Worm (Caenorhabditis elegans) whole organism, L4 larva: ENCODE data around the gene ZC204.6.

Experiments used
- R02D3.7 ChIP-seq: fragments of 150-350 bp; sonication (generic microtip); optimal IDR thresholded peaks from 3 replicates; lab custom pipeline; 2014; ENCODE audit warnings: missing biosample characterization, missing genetic modification characterization
- mep-1 ChIP-seq: fragments of 150-350 bp; sonication (generic microtip); optimal IDR thresholded peaks from 3 replicates; lab custom pipeline; 2014; ENCODE audit warnings: missing biosample characterization, missing genetic modification characterization
- mes-2 ChIP-seq: sonication (generic microtip); optimal IDR thresholded peaks from 2 replicates; lab custom pipeline; 2016; ENCODE audit warnings: missing genotype, mild to moderate bottlenecking, missing genetic modification characterization, missing compliant biosample characterization; ENCODE audit not compliant: poor library complexity, severe bottlenecking
- nhr-10 ChIP-seq: fragments of 150-350 bp; optimal IDR thresholded peaks from 2 replicates; lab custom pipeline; 2014; ENCODE audit warnings: missing biosample characterization, missing genetic modification characterization
- nhr-25 ChIP-seq: sonication (generic microtip); optimal IDR thresholded peaks from 2 replicates; lab custom pipeline; 2017; ENCODE audit warnings: missing genetic modification characterization, mild to moderate bottlenecking, missing compliant biosample characterization, antibody characterized with exemption, moderate library complexity, borderline replicate concordance; ENCODE audit not compliant: insufficient read depth
- nhr-42 ChIP-seq: fragments of 200-800 bp; sonication (Bioruptor generic); IDR thresholded peaks from 2 replicates; pipeline ENCODE4 v1.3.6; 2022; ENCODE audit warnings: missing genetic modification characterization, missing compliant biosample characterization
- nhr-76 ChIP-seq: fragments of 150-350 bp; optimal IDR thresholded peaks from 2 replicates; lab custom pipeline; 2014; ENCODE audit warnings: missing biosample characterization, missing genetic modification characterization
- pha-4 ChIP-seq, 2 experiments: fragments of 150-350 bp in 1 of 2; fragments of 200-800 bp in 1 of 2; sonication (Bioruptor generic) in 1 of 2; IDR thresholded peaks in 1 of 2; optimal IDR thresholded peaks in 1 of 2; 2 replicates each; pipeline versions ENCODE4 v1.3.6 to Lab custom; 2014 to 2022; ENCODE audit warnings: missing genetic modification characterization in 2 of 2, missing genetic modification reagents in 2 of 2, missing biosample characterization in 1 of 2, missing compliant biosample characterization in 1 of 2
- pqm-1 ChIP-seq: sonication (generic microtip); optimal IDR thresholded peaks from 2 replicates; lab custom pipeline; 2017; ENCODE audit warnings: missing biosample characterization, missing genetic modification characterization
- snpc-4 ChIP-seq: fragments of 150-350 bp; optimal IDR thresholded peaks from 2 replicates; lab custom pipeline; 2014; ENCODE audit warnings: missing biosample characterization, missing genetic modification characterization
- ztf-11 ChIP-seq: fragments of 150-350 bp; optimal IDR thresholded peaks from 2 replicates; lab custom pipeline; 2014; ENCODE audit warnings: missing biosample characterization, missing genetic modification characterization
- ztf-7 ChIP-seq: fragments of 150-350 bp; optimal IDR thresholded peaks from 2 replicates; lab custom pipeline; 2014; ENCODE audit warnings: missing biosample characterization, missing genetic modification characterization

ce11 chrII:1670260-1670879, 25.7 kb upstream of the ZC204.6 start, which contains the start of gene nhx-6:
- TF ChIP-seq ztf-11 (tag; lab: Kevin White, UChicago) (no peak), nhr-25 (tag; lab: Kevin White, UChicago) (no peak), pqm-1 (tag; lab: Kevin White, UChicago) (no peak), nhr-42 (no peak), nhr-10 (tag; lab: Kevin White, UChicago) (no peak), mes-2 (no peak), snpc-4 (tag; lab: Kevin White, UChicago) (no peak), ztf-7 (tag; lab: Kevin White, UChicago) (no peak), R02D3.7 (no peak), nhr-76 (no peak), mep-1 (tag; lab: Kevin White, UChicago) (no peak), pha-4 (GFP tag; IDR thresholded peaks at IDR 0.05; lab: Robert Waterston, UW) (no peak), pha-4 (tag; optimal IDR thresholded peaks at IDR 0.05; lab: Kevin White, UChicago) (no peak)
